Worm (Caenorhabditis elegans): ENCODE data around the gene K07F5.15.

DNA sequence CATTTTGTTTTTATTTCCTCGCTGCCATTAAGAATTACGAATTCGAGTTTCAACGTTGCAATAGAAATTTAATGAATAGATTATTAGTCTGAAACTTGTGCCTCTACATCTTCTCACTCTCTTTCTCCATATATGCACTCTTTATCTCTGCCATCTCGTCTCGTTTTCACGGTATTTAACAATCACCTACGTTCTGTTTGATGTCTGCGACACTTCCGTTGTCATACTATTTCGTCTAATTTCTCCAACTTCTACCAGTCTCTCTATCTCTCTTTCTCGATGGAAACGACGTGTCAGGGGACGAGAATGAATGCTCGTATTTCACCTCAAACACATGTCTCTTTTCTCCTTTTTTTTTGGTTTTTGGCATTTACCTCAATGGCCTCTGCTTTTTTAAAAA lies 9.0 kb downstream of the K07F5.15 start:
- TF ChIP-seq nhr-21 (tag; optimal IDR thresholded peaks at IDR 0.05) (peak; percentile 39), peb-1 (tag; optimal IDR thresholded peaks at IDR 0.05) (no peak), nhr-11 (tag; optimal IDR thresholded peaks at IDR 0.05) (no peak), nhr-12 (tag; optimal IDR thresholded peaks at IDR 0.05) (no peak), ceh-82 (tag; optimal IDR thresholded peaks at IDR 0.05) (no peak), nhr-129 (tag; optimal IDR thresholded peaks at IDR 0.05) (peak; percentile 78), nhr-25 (tag; optimal IDR thresholded peaks at IDR 0.05) (peak; percentile 25), ztf-11 (tag; optimal IDR thresholded peaks at IDR 0.05) (no peak), lin-39 (tag; optimal IDR thresholded peaks at IDR 0.05) (no peak), snpc-4 (tag; optimal IDR thresholded peaks at IDR 0.05) (no peak), unc-62 (GFP tag; optimal IDR thresholded peaks at IDR 0.05) (no peak)
